Worm (Caenorhabditis elegans) whole organism, L2 larva: ENCODE results near the gene clec-246.

ENCODE experiments used
- R02D3.7 ChIP-seq: fragments of 150-350 bp; optimal IDR thresholded peaks from 2 replicates; lab custom pipeline; 2014; ENCODE audit warnings: missing biosample characterization, missing genetic modification characterization
- blmp-1 ChIP-seq: sonication (generic microtip); optimal IDR thresholded peaks from 2 replicates; lab custom pipeline; 2017; ENCODE audit warnings: missing genetic modification characterization, mild to moderate bottlenecking, missing compliant biosample characterization, antibody characterized with exemption, moderate library complexity; ENCODE audit not compliant: insufficient read depth
- ceh-82 ChIP-seq: fragments of 150-350 bp; optimal IDR thresholded peaks from 2 replicates; lab custom pipeline; 2014; ENCODE audit warnings: missing biosample characterization, missing genetic modification characterization
- lin-39 ChIP-seq: fragments of 150-350 bp; optimal IDR thresholded peaks from 2 replicates; lab custom pipeline; 2014; ENCODE audit warnings: missing biosample characterization, missing genetic modification reagents, missing genetic modification characterization
- lsy-2 ChIP-seq, 2 experiments: fragments of 150-350 bp in 1 of 2; sonication (generic microtip) in 1 of 2; optimal IDR thresholded peaks; 2 replicates each; lab custom pipeline; 2014 to 2017; ENCODE audit warnings: missing biosample characterization in 2 of 2, missing genetic modification characterization in 2 of 2
- nhr-11 ChIP-seq: fragments of 150-350 bp; optimal IDR thresholded peaks from 2 replicates; lab custom pipeline; 2014; ENCODE audit warnings: missing biosample characterization, missing genetic modification characterization
- nhr-12 ChIP-seq: fragments of 150-350 bp; optimal IDR thresholded peaks from 2 replicates; lab custom pipeline; 2014; ENCODE audit warnings: missing biosample characterization, missing genetic modification characterization
- nhr-237 ChIP-seq: fragments of 150-350 bp; optimal IDR thresholded peaks from 2 replicates; lab custom pipeline; 2014; ENCODE audit warnings: missing biosample characterization, missing genetic modification characterization
- unc-55 ChIP-seq: fragments of 150-350 bp; sonication (generic microtip); optimal IDR thresholded peaks from 3 replicates; lab custom pipeline; 2014; ENCODE audit warnings: missing biosample characterization, missing genetic modification reagents, missing genetic modification characterization
- unc-62 ChIP-seq: fragments of 150-350 bp; optimal IDR thresholded peaks from 2 replicates; lab custom pipeline; 2014; ENCODE audit warnings: missing biosample characterization, missing genetic modification reagents, missing genetic modification characterization

ce11 chrV:18212848-18213247 lies 23.6 kb downstream of the clec-246 start:
- TF ChIP-seq lin-39 (tag; lab: Kevin White, UChicago) (no peak), unc-62 (GFP tag; lab: Kevin White, UChicago) (no peak), nhr-11 (no peak), lsy-2 (tag; optimal IDR thresholded peaks at IDR 0.05; lab: Kevin White, UChicago) (no peak), ceh-82 (tag; lab: Kevin White, UChicago) (no peak), nhr-12 (tag; lab: Kevin White, UChicago) (no peak), nhr-237 (no peak), R02D3.7 (tag; lab: Kevin White, UChicago) (no peak), blmp-1 (no peak), unc-55 (GFP tag; lab: Kevin White, UChicago) (no peak)
